Fruit fly (Drosophila melanogaster): Measurements from ENCODE around the gene CG18404.

Gene CG18404

dm6 chr3R:30272858-30273379 lies 19.9 kb downstream of the CG18404 start:
- TF ChIP-seq Clk (GFP tag; optimal IDR thresholded peaks at IDR 0.05) (no peak), tj (GFP tag; optimal IDR thresholded peaks at IDR 0.05) (no peak), CG12768 (GFP tag; optimal IDR thresholded peaks at IDR 0.05) (no peak), bab1 (GFP tag; optimal IDR thresholded peaks at IDR 0.05) (no peak), toe (GFP tag; optimal IDR thresholded peaks at IDR 0.05) (no peak), kay (GFP tag; ENCODE audit: borderline replicate concordance) (no peak), CG33017 (tag; optimal IDR thresholded peaks at IDR 0.05) (no peak), CG7101 (tag; optimal IDR thresholded peaks at IDR 0.05) (no peak), Mnt (GFP tag; optimal IDR thresholded peaks at IDR 0.05) (no peak), Hr96 (GFP tag; optimal IDR thresholded peaks at IDR 0.05) (no peak), pad (GFP tag; optimal IDR thresholded peaks at IDR 0.05) (no peak), cic (GFP tag; optimal IDR thresholded peaks at IDR 0.05) (no peak), cnc (optimal IDR thresholded peaks at IDR 0.05) (no peak), CG1620 (GFP tag; optimal IDR thresholded peaks at IDR 0.05) (no peak)

dm6 chr3R:30273898-30274297 lies 20.9 kb downstream of the CG18404 start:
- no peak for TF ChIP-seq Clk (GFP tag; optimal IDR thresholded peaks at IDR 0.05)
- no peak for TF ChIP-seq CG7045 (GFP tag; optimal IDR thresholded peaks at IDR 0.05)
- no peak for TF ChIP-seq ovo (GFP tag; optimal IDR thresholded peaks at IDR 0.05)
- TF ChIP-seq Hr96 (GFP tag; optimal IDR thresholded peaks at IDR 0.05): no peak
- no peak for TF ChIP-seq CG1620 (GFP tag; optimal IDR thresholded peaks at IDR 0.05)

DNA sequence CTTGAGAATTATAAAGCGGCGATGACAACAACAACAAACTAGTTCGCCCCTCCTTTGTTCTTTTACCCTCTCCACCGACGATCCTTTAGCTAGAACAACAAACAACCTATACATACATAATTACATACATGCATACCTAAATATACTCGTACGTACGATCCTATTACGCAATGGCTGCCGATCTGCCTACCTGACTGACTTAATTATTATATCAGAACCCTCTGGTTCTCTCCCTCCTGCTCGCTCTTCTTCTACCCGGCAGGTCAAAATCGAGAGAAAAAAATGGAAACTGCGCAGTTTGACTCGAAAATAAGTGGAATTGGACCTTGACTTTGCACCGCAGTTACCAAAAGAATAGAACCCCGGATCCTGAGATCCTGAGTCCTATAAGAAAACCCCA lies 23.0 kb downstream of the CG18404 start:
- no peak for TF ChIP-seq CG33017 (tag; optimal IDR thresholded peaks at IDR 0.05)
- TF ChIP-seq cic (GFP tag; optimal IDR thresholded peaks at IDR 0.05): no peak
- no peak for TF ChIP-seq Crg-1 (GFP tag; optimal IDR thresholded peaks at IDR 0.05)
- TF ChIP-seq tj (GFP tag; optimal IDR thresholded peaks at IDR 0.05): no peak
- no peak for TF ChIP-seq Hr96 (GFP tag; optimal IDR thresholded peaks at IDR 0.05)
- TF ChIP-seq CG7045 (GFP tag; optimal IDR thresholded peaks at IDR 0.05): no peak
- no peak for TF ChIP-seq kay (GFP tag; ENCODE audit: borderline replicate concordance)
- no peak for TF ChIP-seq pad (GFP tag; optimal IDR thresholded peaks at IDR 0.05)
- TF ChIP-seq CG12768 (GFP tag; optimal IDR thresholded peaks at IDR 0.05): no peak
- no peak for TF ChIP-seq Clk (GFP tag; optimal IDR thresholded peaks at IDR 0.05)
- TF ChIP-seq CG7101 (tag; optimal IDR thresholded peaks at IDR 0.05): no peak
- TF ChIP-seq CG14711 (tag; optimal IDR thresholded peaks at IDR 0.05): no peak
- no peak for TF ChIP-seq bab1 (GFP tag; optimal IDR thresholded peaks at IDR 0.05)
- TF ChIP-seq CG11617 (GFP tag; optimal IDR thresholded peaks at IDR 0.05): no peak
- no peak for TF ChIP-seq CG1620 (GFP tag; optimal IDR thresholded peaks at IDR 0.05)

- TF ChIP-seq pad (GFP tag; optimal IDR thresholded peaks at IDR 0.05) (peak; percentile 97), CG5204 (GFP tag; optimal IDR thresholded peaks at IDR 0.05) (peak; percentile 52), Hr96 (GFP tag; optimal IDR thresholded peaks at IDR 0.05) (peak; percentile 16), Crg-1 (GFP tag; optimal IDR thresholded peaks at IDR 0.05) (peak; percentile 6), bab1 (GFP tag; optimal IDR thresholded peaks at IDR 0.05) (peak; percentile 31), CG14711 (tag; optimal IDR thresholded peaks at IDR 0.05) (peak; percentile 93), kay (GFP tag; ENCODE audit: borderline replicate concordance) (no peak), CG33017 (tag; optimal IDR thresholded peaks at IDR 0.05) (no peak), ovo (GFP tag; optimal IDR thresholded peaks at IDR 0.05) (peak; percentile 46), tj (GFP tag; optimal IDR thresholded peaks at IDR 0.05) (peak; percentile 41), toe (GFP tag; optimal IDR thresholded peaks at IDR 0.05) (peak; percentile 54), Mnt (GFP tag; optimal IDR thresholded peaks at IDR 0.05) (peak; percentile 46), CG1620 (GFP tag; optimal IDR thresholded peaks at IDR 0.05) (peak; percentile 45), CG7045 (GFP tag; optimal IDR thresholded peaks at IDR 0.05) (peak; percentile 46), CG12768 (GFP tag; optimal IDR thresholded peaks at IDR 0.05) (peak; percentile 21), cnc (optimal IDR thresholded peaks at IDR 0.05) (no peak), cic (GFP tag; optimal IDR thresholded peaks at IDR 0.05) (peak; percentile 27), CG7101 (tag; optimal IDR thresholded peaks at IDR 0.05) (peak; percentile 37), Clk (GFP tag; optimal IDR thresholded peaks at IDR 0.05) (no peak), CG11617 (GFP tag; optimal IDR thresholded peaks at IDR 0.05) (peak; percentile 59)
These were observed 23.7 kb downstream of the CG18404 start for dm6 chr3R:30276482-30277282.

- TF ChIP-seq toe (GFP tag; optimal IDR thresholded peaks at IDR 0.05) (no peak), Hr96 (GFP tag; optimal IDR thresholded peaks at IDR 0.05) (no peak), pad (GFP tag; optimal IDR thresholded peaks at IDR 0.05) (peak; percentile 71), cic (GFP tag; optimal IDR thresholded peaks at IDR 0.05) (no peak), tj (GFP tag; optimal IDR thresholded peaks at IDR 0.05) (peak; percentile 12), CG1620 (GFP tag; optimal IDR thresholded peaks at IDR 0.05) (no peak), Mnt (GFP tag; optimal IDR thresholded peaks at IDR 0.05) (peak; percentile 29), CG7101 (tag; optimal IDR thresholded peaks at IDR 0.05) (no peak), CG11617 (GFP tag; optimal IDR thresholded peaks at IDR 0.05) (no peak), kay (GFP tag; ENCODE audit: borderline replicate concordance) (no peak), Crg-1 (GFP tag; optimal IDR thresholded peaks at IDR 0.05) (no peak), CG5204 (GFP tag; optimal IDR thresholded peaks at IDR 0.05) (no peak)
These were observed 24.7 kb downstream of the CG18404 start, which contains the start of gene heca for dm6 chr3R:30277700-30278099. Gene heca, plus strand, starts transcription at chr3R:30277932.

DNA sequence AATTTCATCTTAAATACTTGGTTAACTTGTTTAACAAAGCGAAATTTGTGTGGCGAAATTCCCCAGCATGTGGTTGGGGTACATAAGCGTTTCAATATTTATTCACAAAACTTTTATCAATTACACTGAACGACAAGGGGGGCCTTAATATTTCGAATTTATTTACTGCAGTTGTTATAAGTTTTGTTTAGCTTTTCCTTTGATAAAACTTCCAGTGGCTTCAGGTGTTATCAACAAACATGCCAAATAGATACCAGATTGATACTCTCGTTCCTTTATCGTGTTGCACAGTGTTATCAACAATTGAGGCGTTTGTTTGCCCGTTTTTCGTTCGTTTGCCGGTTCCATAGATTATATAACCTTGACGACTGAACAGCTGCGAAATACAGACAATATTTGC lies 27.3 kb downstream of the CG18404 start:
- TF ChIP-seq CG12768 (GFP tag; optimal IDR thresholded peaks at IDR 0.05): no peak
- TF ChIP-seq kay (GFP tag; ENCODE audit: borderline replicate concordance): peak; percentile 20
- TF ChIP-seq CG14711 (tag; optimal IDR thresholded peaks at IDR 0.05): peak; percentile 26

All from whole organism, adult.